Fruit fly (Drosophila melanogaster): Measurements from ENCODE around the gene Ptpmeg.

Ptpmeg gene

dm6 chr3L:395192-395591 lies 67.3 kb downstream of the Ptpmeg start:
- TF ChIP-seq EcR (GFP tag; optimal IDR thresholded peaks at IDR 0.05), result no peak
- no peak for TF ChIP-seq Pif1A (GFP tag; optimal IDR thresholded peaks at IDR 0.05)
- TF ChIP-seq CG13204 (GFP tag; optimal IDR thresholded peaks at IDR 0.05), result no peak
- no peak for TF ChIP-seq rn (GFP tag; IDR thresholded peaks at IDR 0.05)
- no peak for TF ChIP-seq CG15710 (tag; optimal IDR thresholded peaks at IDR 0.05)
- TF ChIP-seq D1 (tag; optimal IDR thresholded peaks at IDR 0.05), result no peak
- TF ChIP-seq CG17806 (tag; optimal IDR thresholded peaks at IDR 0.05), result no peak
- TF ChIP-seq fd96Ca (GFP tag; IDR thresholded peaks at IDR 0.05), result no peak
- TF ChIP-seq CG10348 (GFP tag; IDR thresholded peaks at IDR 0.05), result no peak
- TF ChIP-seq CG9948 (tag; optimal IDR thresholded peaks at IDR 0.05), result no peak
- TF ChIP-seq CG32121 (GFP tag; IDR thresholded peaks at IDR 0.05), result no peak
- no peak for TF ChIP-seq CG8159 (tag; optimal IDR thresholded peaks at IDR 0.05)
- TF ChIP-seq CG14655 (GFP tag; optimal IDR thresholded peaks at IDR 0.05), result no peak
- TF ChIP-seq gl (tag; optimal IDR thresholded peaks at IDR 0.05), result no peak
- no peak for TF ChIP-seq Ets98B (GFP tag; IDR thresholded peaks at IDR 0.05)
- TF ChIP-seq CG12605 (GFP tag; IDR thresholded peaks at IDR 0.05), result no peak
- TF ChIP-seq CG34367 (tag; optimal IDR thresholded peaks at IDR 0.05), result no peak

DNA sequence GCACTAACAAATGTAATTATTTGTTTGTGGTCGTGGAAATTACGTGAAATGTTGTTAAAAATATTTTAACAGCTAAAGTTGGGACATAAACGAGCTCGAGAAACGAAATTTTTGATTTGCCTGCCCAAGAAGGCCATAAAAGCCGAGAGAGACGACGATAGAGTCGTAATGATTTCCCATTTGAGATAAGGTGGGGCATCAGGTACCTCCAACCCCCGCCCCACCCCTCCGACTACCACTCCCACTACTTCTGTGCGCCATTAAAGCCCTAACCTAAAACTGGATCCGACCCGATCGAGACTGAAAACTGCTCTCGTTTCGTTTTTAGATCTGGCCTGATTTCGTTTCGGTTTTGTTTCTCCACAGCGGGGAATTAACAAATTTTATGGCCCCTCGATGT lies 72.4 kb downstream of the Ptpmeg start:
- TF ChIP-seq Snoo (tag; optimal IDR thresholded peaks at IDR 0.05) (no peak), CG34367 (tag; optimal IDR thresholded peaks at IDR 0.05) (no peak), D1 (tag; optimal IDR thresholded peaks at IDR 0.05) (no peak), fd96Ca (GFP tag; IDR thresholded peaks at IDR 0.05) (no peak), CG8301 (tag; optimal IDR thresholded peaks at IDR 0.05) (no peak), CG15710 (tag; optimal IDR thresholded peaks at IDR 0.05) (no peak), Ets98B (GFP tag; IDR thresholded peaks at IDR 0.05) (no peak), Pif1A (GFP tag; optimal IDR thresholded peaks at IDR 0.05) (no peak), CG10348 (GFP tag; IDR thresholded peaks at IDR 0.05) (no peak), rn (GFP tag; IDR thresholded peaks at IDR 0.05) (no peak), CG4496 (GFP tag; IDR thresholded peaks at IDR 0.05) (no peak), EcR (GFP tag; optimal IDR thresholded peaks at IDR 0.05) (no peak), CG32121 (GFP tag; IDR thresholded peaks at IDR 0.05) (no peak)

All from whole organism, pupa.